Worm (Caenorhabditis elegans): Measurements from ENCODE around the gene C45H4.18.

C45H4.18 gene

DNA sequence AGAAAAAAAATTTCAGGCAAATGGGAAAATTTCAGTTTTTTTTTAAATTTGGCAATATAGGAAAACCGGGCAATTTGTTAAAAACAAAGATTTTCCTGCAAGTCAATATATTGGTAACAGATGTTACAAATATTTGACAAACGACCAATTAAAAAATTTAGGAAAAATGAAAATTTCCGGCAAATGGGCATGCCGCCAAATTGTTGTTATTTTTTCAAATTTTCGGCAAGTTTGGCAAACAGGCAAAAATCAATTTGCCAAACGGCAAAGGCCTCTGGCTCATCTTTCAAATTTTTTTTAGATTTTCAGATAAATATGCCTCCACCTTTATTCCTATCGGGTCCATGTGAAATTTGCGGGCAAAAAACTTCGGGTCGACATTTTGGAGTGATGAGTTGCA is 46.4 kb downstream of the C45H4.18 start, which contains the start of gene nhr-128:
nhr-128 (plus strand) TSS at position 301 of the 400 bp plus-strand sequence.
- TF ChIP-seq mml-1 (tag; optimal IDR thresholded peaks at IDR 0.05) (no peak), tbx-2 (tag; optimal IDR thresholded peaks at IDR 0.05) (no peak), elt-3 (tag; optimal IDR thresholded peaks at IDR 0.05) (no peak), lsy-12 (tag; optimal IDR thresholded peaks at IDR 0.05) (no peak), skn-1 (tag; optimal IDR thresholded peaks at IDR 0.05) (no peak), mdl-1 (tag; optimal IDR thresholded peaks at IDR 0.05) (no peak), ceh-82 (tag; optimal IDR thresholded peaks at IDR 0.05) (no peak), unc-62 (GFP tag; optimal IDR thresholded peaks at IDR 0.05) (no peak), ceh-16 (tag; optimal IDR thresholded peaks at IDR 0.05) (no peak), sea-2 (GFP tag; optimal IDR thresholded peaks at IDR 0.05) (no peak), lin-39 (tag; optimal IDR thresholded peaks at IDR 0.05) (no peak), nhr-23 (tag; optimal IDR thresholded peaks at IDR 0.05) (no peak), pha-4 (tag; optimal IDR thresholded peaks at IDR 0.05) (no peak), egl-27 (tag; optimal IDR thresholded peaks at IDR 0.05) (no peak), aly-2 (tag; optimal IDR thresholded peaks at IDR 0.05) (no peak), jun-1 (tag; optimal IDR thresholded peaks at IDR 0.05) (no peak), unc-39 (tag; optimal IDR thresholded peaks at IDR 0.05) (no peak), ceh-28 (tag; optimal IDR thresholded peaks at IDR 0.05) (no peak), ama-1 (optimal IDR thresholded peaks at IDR 0.05) (no peak)

DNA sequence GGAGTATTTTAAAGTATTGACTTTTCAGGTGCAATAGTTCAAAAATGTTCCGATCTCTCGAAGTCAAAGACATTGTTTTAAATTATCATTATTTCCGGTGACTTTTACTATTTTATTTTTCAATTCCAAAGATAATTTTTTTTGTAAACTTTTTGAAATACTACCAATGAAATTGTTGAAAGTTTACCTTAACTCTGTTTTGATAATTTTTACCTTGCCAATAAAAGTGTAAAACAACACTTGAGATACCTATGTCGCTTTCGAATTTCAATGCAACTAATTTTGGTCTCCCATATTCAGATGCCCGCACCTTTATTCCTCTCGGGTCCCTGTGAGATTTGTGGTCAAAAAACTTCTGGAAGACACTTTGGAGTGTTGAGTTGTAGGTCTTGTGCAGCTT is 49.8 kb downstream of the C45H4.18 start, which contains the start of gene nhr-103:
nhr-103 (plus strand) TSS at position 301 of the 400 bp plus-strand sequence.
- TF ChIP-seq nhr-11 (tag; optimal IDR thresholded peaks at IDR 0.05) = no peak
- no peak for TF ChIP-seq elt-1 (tag; optimal IDR thresholded peaks at IDR 0.05)
- no peak for TF ChIP-seq daf-12 (tag; optimal IDR thresholded peaks at IDR 0.05)
- TF ChIP-seq nhr-76 (tag; optimal IDR thresholded peaks at IDR 0.05) = no peak

DNA sequence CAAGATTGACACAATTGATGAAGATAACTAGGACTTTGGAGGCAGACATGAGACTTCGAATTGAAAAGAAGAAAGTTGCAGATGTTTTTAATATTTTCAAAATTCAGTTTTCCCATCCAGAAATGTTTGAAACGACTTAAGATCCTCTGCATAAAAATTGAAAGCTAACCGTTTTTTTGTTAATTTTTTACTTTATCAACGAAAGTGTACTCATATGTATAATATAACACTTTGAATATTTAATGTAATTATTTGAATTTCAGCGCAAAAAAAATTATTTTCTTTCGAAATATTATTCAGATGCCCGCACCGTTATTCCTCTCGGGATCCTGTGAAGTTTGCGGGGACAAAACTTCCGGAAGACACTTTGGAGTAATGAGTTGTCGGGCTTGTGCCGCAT is 51.6 kb downstream of the C45H4.18 start, which contains the start of gene nhr-18:
nhr-18 (plus strand) TSS at position 301 of the 400 bp plus-strand sequence.
- TF ChIP-seq nhr-237 (tag; optimal IDR thresholded peaks at IDR 0.05) = no peak
- TF ChIP-seq nfya-1 (tag; optimal IDR thresholded peaks at IDR 0.05; ENCODE audit: insufficient read depth) = no peak
- TF ChIP-seq nhr-12 (tag; optimal IDR thresholded peaks at IDR 0.05) = no peak
- no peak for TF ChIP-seq nhr-25 (tag; optimal IDR thresholded peaks at IDR 0.05)
- TF ChIP-seq jun-1 (tag; optimal IDR thresholded peaks at IDR 0.05) = no peak
- no peak for TF ChIP-seq nhr-11 (tag; optimal IDR thresholded peaks at IDR 0.05)
- no peak for TF ChIP-seq skn-1 (tag; optimal IDR thresholded peaks at IDR 0.05)
- no peak for TF ChIP-seq nhr-76 (tag; optimal IDR thresholded peaks at IDR 0.05)
- TF ChIP-seq mml-1 (tag; optimal IDR thresholded peaks at IDR 0.05) = no peak
- TF ChIP-seq unc-39 (tag; optimal IDR thresholded peaks at IDR 0.05) = no peak
- no peak for TF ChIP-seq lsy-12 (tag; optimal IDR thresholded peaks at IDR 0.05)
- TF ChIP-seq nhr-77 (tag; optimal IDR thresholded peaks at IDR 0.05) = no peak
- no peak for TF ChIP-seq lin-15B (tag; optimal IDR thresholded peaks at IDR 0.05)
- no peak for TF ChIP-seq sea-2 (GFP tag; optimal IDR thresholded peaks at IDR 0.05)
- no peak for TF ChIP-seq ztf-11 (tag; optimal IDR thresholded peaks at IDR 0.05)
- TF ChIP-seq elt-1 (tag; optimal IDR thresholded peaks at IDR 0.05) = no peak

All from whole organism, L3 larva.